Fruit fly (Drosophila melanogaster) whole organism, embryonic: Measurements from ENCODE around the gene Fnta.
A peak's percentile ranks its signal among the peaks of the same experiment; 100 is the strongest.

ENCODE experiments used
- Atf-2 ChIP-seq: fragments of 200-800 bp; sonication (Bioruptor generic); optimal IDR thresholded peaks from 2 replicates; lab custom pipeline; 2016; ENCODE audit warnings: missing biosample characterization, missing genetic modification characterization
- Awh ChIP-seq: fragments of 200-800 bp; sonication (Bioruptor generic); IDR thresholded peaks from 2 replicates; pipeline ENCODE4, ENCODE4 v1.3.6; 2022; ENCODE audit warnings: missing biosample characterization, missing genetic modification characterization
- CG11723 ChIP-seq: fragments of 200-800 bp; sonication (Bioruptor generic); optimal IDR thresholded peaks from 2 replicates; lab custom pipeline; 2017; ENCODE audit warnings: missing biosample characterization, mild to moderate bottlenecking, missing genetic modification characterization
- CG12071 ChIP-seq: fragments of 200-800 bp; sonication (Bioruptor generic); optimal IDR thresholded peaks from 3 replicates; lab custom pipeline; 2018; ENCODE audit warnings: missing biosample characterization, mild to moderate bottlenecking, missing genetic modification characterization
- CG12219 ChIP-seq: fragments of 200-800 bp; sonication (Bioruptor generic); optimal IDR thresholded peaks from 3 replicates; lab custom pipeline; 2018; ENCODE audit warnings: missing biosample characterization, mild to moderate bottlenecking, missing genetic modification characterization
- CG12299 ChIP-seq: fragments of 200-800 bp; sonication (Bioruptor generic); optimal IDR thresholded peaks from 2 replicates; lab custom pipeline; 2018; ENCODE audit warnings: missing biosample characterization, mild to moderate bottlenecking, missing genetic modification characterization
- CG14014 ChIP-seq: fragments of 200-800 bp; sonication (Bioruptor generic); IDR thresholded peaks from 2 replicates; pipeline ENCODE4 v1.3.6; 2022; ENCODE audit warnings: missing biosample characterization, missing genetic modification characterization
- CG15514 ChIP-seq: fragments of 200-800 bp; sonication (Bioruptor generic); optimal IDR thresholded peaks from 3 replicates; lab custom pipeline; 2017; ENCODE audit warnings: missing biosample characterization, missing genetic modification characterization, mild to moderate bottlenecking, moderate library complexity, missing genetic modification reagents
- CG15601 ChIP-seq: fragments of 200-800 bp; sonication (Bioruptor generic); optimal IDR thresholded peaks from 3 replicates; lab custom pipeline; 2019; ENCODE audit warnings: missing biosample characterization, mild to moderate bottlenecking, missing genetic modification characterization, moderate library complexity
- CG17568 ChIP-seq: fragments of 200-800 bp; sonication (Bioruptor generic); optimal IDR thresholded peaks from 2 replicates; lab custom pipeline; 2018; ENCODE audit warnings: missing biosample characterization, mild to moderate bottlenecking, missing genetic modification characterization, moderate library complexity
- CG17912 ChIP-seq: fragments of 200-800 bp; sonication (Bioruptor generic); optimal IDR thresholded peaks from 2 replicates; lab custom pipeline; 2018; ENCODE audit warnings: missing biosample characterization, mild to moderate bottlenecking, missing genetic modification characterization
- CG18262 ChIP-seq: fragments of 200-800 bp; optimal IDR thresholded peaks from 3 replicates; lab custom pipeline; 2019; ENCODE audit warnings: missing biosample characterization, mild to moderate bottlenecking, missing genetic modification characterization, moderate library complexity
- CG18599 ChIP-seq: fragments of 200-800 bp; sonication (Bioruptor generic); optimal IDR thresholded peaks from 3 replicates; lab custom pipeline; 2017; ENCODE audit warnings: missing biosample characterization, missing genetic modification characterization, mild to moderate bottlenecking, moderate library complexity, missing genetic modification reagents
- CG32772 ChIP-seq: fragments of 200-800 bp; sonication (Bioruptor generic); IDR thresholded peaks from 2 replicates; pipeline ENCODE4 v1.3.6; 2022; ENCODE audit warnings: missing biosample characterization, missing genetic modification characterization
- CG34224 ChIP-seq: fragments of 200-800 bp; sonication (Bioruptor generic); IDR thresholded peaks from 3 replicates; pipeline ENCODE4 v1.3.6; 2022; ENCODE audit warnings: missing biosample characterization, missing genetic modification characterization; ENCODE audit not compliant: partially characterized antibody
- CG4360 ChIP-seq: fragments of 200-800 bp; sonication (Bioruptor generic); IDR thresholded peaks from 2 replicates; pipeline ENCODE4 v1.3.6; 2022; ENCODE audit warnings: missing biosample characterization, missing genetic modification characterization
- CG7271 ChIP-seq: fragments of 200-800 bp; sonication (Bioruptor generic); optimal IDR thresholded peaks from 2 replicates; lab custom pipeline; 2018; ENCODE audit warnings: missing biosample characterization, mild to moderate bottlenecking, missing genetic modification characterization, moderate library complexity
- CG8478 ChIP-seq: fragments of >200 bp; optimal IDR thresholded peaks from 2 replicates; lab custom pipeline; 2018
- CG9609 ChIP-seq: fragments of 200-800 bp; sonication (Bioruptor generic); optimal IDR thresholded peaks from 3 replicates; lab custom pipeline; 2016; ENCODE audit warnings: missing biosample characterization, missing genetic modification characterization
- ERR ChIP-seq: fragments of 200-800 bp; sonication (Bioruptor generic); optimal IDR thresholded peaks from 2 replicates; lab custom pipeline; 2016; ENCODE audit warnings: missing biosample characterization, missing genetic modification characterization
- Ets65A ChIP-seq: fragments of 200-800 bp; sonication (Bioruptor generic); peaks from one replicate; lab custom pipeline; 2016; ENCODE audit warnings: missing biosample characterization, missing genetic modification characterization
- Fer2 ChIP-seq: fragments of 200-800 bp; sonication (Bioruptor generic); optimal IDR thresholded peaks from 2 replicates; lab custom pipeline; 2018; ENCODE audit warnings: missing biosample characterization, mild to moderate bottlenecking, missing genetic modification characterization, moderate library complexity
- HHEX ChIP-seq: fragments of 200-800 bp; sonication (Bioruptor generic); optimal IDR thresholded peaks from 3 replicates; lab custom pipeline; 2017; ENCODE audit warnings: missing biosample characterization, mild to moderate bottlenecking, missing genetic modification characterization, missing genetic modification reagents
- PHDP ChIP-seq: fragments of 200-800 bp; sonication (Bioruptor generic); optimal IDR thresholded peaks from 3 replicates; lab custom pipeline; 2018; ENCODE audit warnings: missing biosample characterization, mild to moderate bottlenecking, missing genetic modification characterization, moderate library complexity
- TFAM ChIP-seq: fragments of 200-800 bp; sonication (Bioruptor generic); optimal IDR thresholded peaks from 2 replicates; lab custom pipeline; 2017; ENCODE audit warnings: missing biosample characterization, missing genetic modification characterization, inconsistent platforms
- ap ChIP-seq: fragments of 200-800 bp; sonication (Bioruptor generic); IDR thresholded peaks from 2 replicates; pipeline ENCODE4 v1.3.6; 2022; ENCODE audit warnings: missing biosample characterization, missing genetic modification characterization
- az2 ChIP-seq: fragments of 200-800 bp; sonication (Bioruptor generic); optimal IDR thresholded peaks from 3 replicates; lab custom pipeline; 2016; ENCODE audit warnings: missing biosample characterization, missing genetic modification characterization
- bab2 ChIP-seq: fragments of 200-800 bp; sonication (Bioruptor generic); optimal IDR thresholded peaks from 2 replicates; lab custom pipeline; 2016; ENCODE audit warnings: missing biosample characterization, missing genetic modification characterization
- bbx ChIP-seq: fragments of 200-800 bp; sonication (Bioruptor generic); IDR thresholded peaks from 2 replicates; pipeline ENCODE4 v1.3.6; 2022; ENCODE audit warnings: missing biosample characterization, missing genetic modification characterization; ENCODE audit not compliant: partially characterized antibody
- bigmax ChIP-seq: fragments of 200-800 bp; sonication (Bioruptor generic); optimal IDR thresholded peaks from 2 replicates; lab custom pipeline; 2018; ENCODE audit warnings: missing biosample characterization, mild to moderate bottlenecking, missing genetic modification characterization
- btn ChIP-seq: fragments of 200-800 bp; sonication (Bioruptor generic); optimal IDR thresholded peaks from 2 replicates; lab custom pipeline; 2016; ENCODE audit warnings: missing biosample characterization, missing genetic modification characterization
- eyg ChIP-seq: fragments of 200-800 bp; sonication (Bioruptor generic); optimal IDR thresholded peaks from 3 replicates; lab custom pipeline; 2016; ENCODE audit warnings: missing biosample characterization, missing genetic modification characterization
- hb ChIP-seq: fragments of 200-800 bp; sonication (Bioruptor generic); IDR thresholded peaks from 3 replicates; pipeline ENCODE4 v1.3.6; 2022; ENCODE audit warnings: missing biosample characterization, missing genetic modification characterization; ENCODE audit not compliant: partially characterized antibody
- kah ChIP-seq: fragments of 200-800 bp; sonication (Bioruptor generic); optimal IDR thresholded peaks from 2 replicates; lab custom pipeline; 2018; ENCODE audit warnings: missing biosample characterization, mild to moderate bottlenecking, missing genetic modification characterization
- lab ChIP-seq: fragments of 200-800 bp; sonication (Bioruptor generic); optimal IDR thresholded peaks from 3 replicates; lab custom pipeline; 2017; ENCODE audit warnings: missing biosample characterization, missing genetic modification characterization, mild to moderate bottlenecking, moderate library complexity, missing genetic modification reagents
- mirr ChIP-seq: fragments of 200-800 bp; sonication (Bioruptor generic); optimal IDR thresholded peaks from 3 replicates; lab custom pipeline; 2018; ENCODE audit warnings: missing biosample characterization, mild to moderate bottlenecking, missing genetic modification characterization
- nerfin-1 ChIP-seq: fragments of 200-800 bp; sonication (Bioruptor generic); optimal IDR thresholded peaks from 3 replicates; lab custom pipeline; 2019; ENCODE audit warnings: missing biosample characterization, mild to moderate bottlenecking, missing genetic modification characterization, moderate library complexity
- onecut ChIP-seq: fragments of 200-800 bp; sonication (Bioruptor generic); IDR thresholded peaks from 2 replicates; pipeline ENCODE4 v1.3.6; 2022; ENCODE audit warnings: missing biosample characterization, missing genetic modification characterization
- pan ChIP-seq, 4 experiments: fragments of >200 bp in 3 of 4; fragments of 200-800 bp in 1 of 4; sonication (Bioruptor generic) in 1 of 4; optimal IDR thresholded peaks in 3 of 4; IDR thresholded peaks in 1 of 4; 2 replicates each; pipeline versions ENCODE4 v1.3.6 to Lab custom; 2017 to 2022; ENCODE audit warnings: missing biosample characterization in 2 of 4, missing genetic modification characterization in 2 of 4, mixed read lengths in 1 of 4
- peb ChIP-seq: fragments of 200-800 bp; sonication (Bioruptor generic); IDR thresholded peaks from 2 replicates; pipeline ENCODE4 v1.3.6; 2022; ENCODE audit warnings: missing biosample characterization, missing genetic modification characterization
- ro ChIP-seq: fragments of 200-800 bp; sonication (Bioruptor generic); IDR thresholded peaks from 2 replicates; pipeline ENCODE4 v1.3.6; 2022; ENCODE audit warnings: missing biosample characterization, missing genetic modification characterization
- sc ChIP-seq, 3 experiments: fragments of >200 bp in 2 of 3; fragments of 200-800 bp in 1 of 3; sonication (Bioruptor generic) in 1 of 3; optimal IDR thresholded peaks; 2 replicates in 2 of 3; 3 replicates in 1 of 3; lab custom pipeline; 2017; ENCODE audit warnings: mild to moderate bottlenecking in 1 of 3, missing biosample characterization in 1 of 3, missing genetic modification characterization in 1 of 3, missing genetic modification reagents in 1 of 3
- sens-2 ChIP-seq: fragments of 200-800 bp; sonication (Bioruptor generic); IDR thresholded peaks from 2 replicates; pipeline ENCODE4 v1.3.6; 2022; ENCODE audit warnings: missing biosample characterization, missing genetic modification characterization
- sob ChIP-seq: fragments of 200-800 bp; sonication (Bioruptor generic); IDR thresholded peaks from 2 replicates; pipeline ENCODE4 v1.3.6; 2022; ENCODE audit warnings: missing biosample characterization, missing genetic modification characterization
- sug ChIP-seq: fragments of 200-800 bp; optimal IDR thresholded peaks from 2 replicates; lab custom pipeline; 2019; ENCODE audit warnings: missing biosample characterization, mild to moderate bottlenecking, missing genetic modification characterization, moderate library complexity
- tll ChIP-seq, 2 experiments: fragments of 200-800 bp in 1 of 2; fragments of >200 bp in 1 of 2; sonication (Bioruptor generic) in 1 of 2; optimal IDR thresholded peaks; 2 replicates each; lab custom pipeline; 2017 to 2019; ENCODE audit warnings: missing biosample characterization in 2 of 2, missing genetic modification characterization in 2 of 2, mild to moderate bottlenecking in 1 of 2, moderate library complexity in 1 of 2
- tup ChIP-seq: fragments of 200-800 bp; sonication (Bioruptor generic); optimal IDR thresholded peaks from 2 replicates; lab custom pipeline; 2016; ENCODE audit warnings: missing biosample characterization, mild to moderate bottlenecking, missing genetic modification characterization, moderate library complexity

The Fnta gene

dm6 chr2L:4838494-4839320 lies 8.2 kb upstream of the Fnta start (continued):
- no peak for TF ChIP-seq ERR (GFP tag; lab: Kevin White, UChicago)
- peak; percentile 37 for TF ChIP-seq CG11723
- TF ChIP-seq onecut (GFP tag; lab: Robert Waterston, UW) = peak; percentile 97
- peak; percentile 15 for TF ChIP-seq CG17912
- peak; percentile 66 for TF ChIP-seq CG12071 (GFP tag; lab: Kevin White, UChicago)
- peak; percentile 79 for TF ChIP-seq CG15601 (tag; lab: Kevin White, UChicago)
- peak; percentile 43 for TF ChIP-seq bab2 (GFP tag; lab: Kevin White, UChicago)
- peak; percentile 60 for TF ChIP-seq nerfin-1
- peak; percentile 36 for TF ChIP-seq kah (GFP tag; lab: Kevin White, UChicago)
- TF ChIP-seq sc (optimal IDR thresholded peaks at IDR 0.05; lab: Kevin White, UChicago) = no peak
- peak; percentile 21 for TF ChIP-seq sc (GFP tag; optimal IDR thresholded peaks at IDR 0.05; lab: Kevin White, UChicago)
- TF ChIP-seq CG9609 (GFP tag; lab: Kevin White, UChicago) = no peak
- TF ChIP-seq CG32772 = peak; percentile 34; the same call in 1 of the 2 replicates
- peak; percentile 87 for TF ChIP-seq Ets65A
- TF ChIP-seq tll (GFP tag; optimal IDR thresholded peaks at IDR 0.05; lab: Kevin White, UChicago) = peak in 1 of 2 experiments; percentile 64
- peak; percentile 4 for TF ChIP-seq Fer2
- TF ChIP-seq bbx = no peak
- TF ChIP-seq Awh (GFP tag; lab: Robert Waterston, UW) = peak; percentile 40; the same call in 1 of the 2 replicates
- peak; percentile 28 for TF ChIP-seq sug (tag; lab: Kevin White, UChicago)
- TF ChIP-seq az2 (GFP tag; lab: Kevin White, UChicago) = no peak
- TF ChIP-seq CG4360 (GFP tag; lab: Robert Waterston, UW) = peak; percentile 69
- peak; percentile 36; the same call in 1 of the 2 replicates for TF ChIP-seq sens-2 (GFP tag; lab: Robert Waterston, UW)
- no peak for TF ChIP-seq CG8478 (lab: Kevin White, UChicago)
- peak; percentile 32 for TF ChIP-seq mirr (GFP tag; lab: Kevin White, UChicago)
- TF ChIP-seq CG12299 (tag; lab: Kevin White, UChicago) = peak; percentile 53
- peak; percentile 35; the same call in 1 of the 2 replicates for TF ChIP-seq ap
- TF ChIP-seq TFAM (GFP tag; lab: Kevin White, UChicago) = peak; percentile 18
- no peak for TF ChIP-seq bigmax (GFP tag; lab: Kevin White, UChicago)
- peak; percentile 20 for TF ChIP-seq btn (GFP tag; lab: Kevin White, UChicago)
- TF ChIP-seq sob (GFP tag; lab: Robert Waterston, UW) = 0 out of 2 replicates have a peak, but pooled peaks have one; percentile 38
- no peak for TF ChIP-seq CG7271
- peak; percentile 6 for TF ChIP-seq CG18262
- no peak for TF ChIP-seq hb
- TF ChIP-seq lab = peak; percentile 79
- TF ChIP-seq peb (GFP tag; lab: Robert Waterston, UW) = no peak
- peak; percentile 52 for TF ChIP-seq CG12219 (GFP tag; lab: Kevin White, UChicago)
- TF ChIP-seq PHDP (tag; lab: Kevin White, UChicago) = peak; percentile 19
- TF ChIP-seq HHEX (GFP tag; lab: Kevin White, UChicago) = peak; percentile 49
- TF ChIP-seq CG14014 = no peak
- peak; percentile 13 for TF ChIP-seq CG15514 (GFP tag; lab: Kevin White, UChicago)
- TF ChIP-seq CG17568 (GFP tag; lab: Kevin White, UChicago) = peak; percentile 59
- peak; percentile 13 for TF ChIP-seq Atf-2 (GFP tag; lab: Kevin White, UChicago)
- no peak for TF ChIP-seq CG18599 (GFP tag; lab: Kevin White, UChicago)
- peak; percentile 3 for TF ChIP-seq tup
- no peak for TF ChIP-seq eyg (GFP tag; lab: Kevin White, UChicago)
- TF ChIP-seq ro = no peak
- TF ChIP-seq pan (optimal IDR thresholded peaks at IDR 0.05; lab: Kevin White, UChicago) = no peak
- peak in 1 of 2 experiments; percentile 23 for TF ChIP-seq pan (GFP tag; optimal IDR thresholded peaks at IDR 0.05 in 1 of 2, IDR thresholded peaks at IDR 0.05 in 1 of 2)
- no peak for TF ChIP-seq CG34224 (GFP tag; lab: Robert Waterston, UW)
